Worm (Caenorhabditis elegans) whole organism, L1 larva: ENCODE results near the gene ZK84.4.
A peak's percentile ranks its signal among the peaks of the same experiment; 100 is the strongest.

Experiments
- C34B4.2 ChIP-seq: sonication (generic microtip); optimal IDR thresholded peaks from 2 replicates; lab custom pipeline; 2017; ENCODE audit warnings: mild to moderate bottlenecking, missing genetic modification characterization, missing compliant biosample characterization
- Y116A8C.19 ChIP-seq: sonication (generic microtip); optimal IDR thresholded peaks from 2 replicates; lab custom pipeline; 2016; ENCODE audit warnings: missing compliant biosample characterization, missing genetic modification characterization, borderline replicate concordance
- aly-2 ChIP-seq: fragments of 150-350 bp; optimal IDR thresholded peaks from 2 replicates; lab custom pipeline; 2014; ENCODE audit warnings: missing biosample characterization, missing genetic modification characterization
- blmp-1 ChIP-seq: fragments of 150-350 bp; optimal IDR thresholded peaks from 2 replicates; lab custom pipeline; 2014; ENCODE audit warnings: missing biosample characterization, missing genetic modification characterization
- ceh-8 ChIP-seq: fragments of 200-800 bp; sonication (Bioruptor generic); optimal IDR thresholded peaks from 2 replicates; lab custom pipeline; 2018; ENCODE audit warnings: mild to moderate bottlenecking, missing genetic modification characterization, moderate library complexity, missing compliant biosample characterization
- ceh-88 ChIP-seq: fragments of 200-800 bp; sonication (Bioruptor generic); IDR thresholded peaks from 2 replicates; pipeline ENCODE4 v1.3.6; 2022; ENCODE audit warnings: missing genetic modification characterization, missing compliant biosample characterization
- ceh-90 ChIP-seq: sonication (generic microtip); optimal IDR thresholded peaks from 2 replicates; lab custom pipeline; 2016; ENCODE audit warnings: missing genetic modification characterization, missing compliant biosample characterization
- ces-1 ChIP-seq: fragments of 150-350 bp; optimal IDR thresholded peaks from 2 replicates; lab custom pipeline; 2014; ENCODE audit warnings: missing biosample characterization, missing genetic modification reagents, missing genetic modification characterization
- dpl-1 ChIP-seq, 3 experiments: fragments of 150-350 bp in 2 of 3; sonication (generic microtip) in 1 of 3; optimal IDR thresholded peaks; 2 replicates each; lab custom pipeline; 2014 to 2017; ENCODE audit warnings: missing biosample characterization in 3 of 3, missing genetic modification characterization in 3 of 3, missing genetic modification reagents in 3 of 3
- dsc-1 ChIP-seq: sonication (generic microtip); optimal IDR thresholded peaks from 2 replicates; lab custom pipeline; 2016; ENCODE audit warnings: mild to moderate bottlenecking, missing genetic modification characterization, missing compliant biosample characterization
- efl-1 ChIP-seq, 4 experiments: fragments of 150-350 bp; optimal IDR thresholded peaks in 3 of 4; peaks in 1 of 4; 1 replicate in 1 of 4; 2 replicates in 3 of 4; lab custom pipeline; 2014; ENCODE audit warnings: missing biosample characterization in 2 of 4, missing genetic modification characterization in 2 of 4, missing genetic modification reagents in 2 of 4
- efl-3 ChIP-seq: fragments of 200-800 bp; sonication (Bioruptor generic); optimal IDR thresholded peaks from 2 replicates; lab custom pipeline; 2018; ENCODE audit warnings: mild to moderate bottlenecking, missing genetic modification characterization, missing compliant biosample characterization
- egl-27 ChIP-seq, 2 experiments: fragments of 150-350 bp in 1 of 2; sonication (generic microtip); optimal IDR thresholded peaks; 3 replicates each; lab custom pipeline; 2017 to 2018; ENCODE audit warnings: missing biosample characterization in 2 of 2, missing genetic modification characterization in 2 of 2, missing genetic modification reagents in 2 of 2
- elt-2 ChIP-seq: sonication (generic microtip); optimal IDR thresholded peaks from 2 replicates; lab custom pipeline; 2016; ENCODE audit warnings: missing genetic modification characterization, mild to moderate bottlenecking, inconsistent platforms, missing compliant biosample characterization, missing genetic modification reagents
- elt-3 ChIP-seq, 6 experiments: fragments of 150-350 bp in 1 of 6; sonication (generic microtip); optimal IDR thresholded peaks; 2 replicates each; lab custom pipeline; 2017 to 2018; ENCODE audit warnings: missing biosample characterization in 6 of 6, missing genetic modification characterization in 6 of 6, inconsistent platforms in 1 of 6
- fkh-10 ChIP-seq: sonication (generic microtip); optimal IDR thresholded peaks from 2 replicates; lab custom pipeline; 2017; ENCODE audit warnings: missing biosample characterization, missing genetic modification reagents, missing genetic modification characterization
- fkh-4 ChIP-seq: sonication (generic microtip); optimal IDR thresholded peaks from 2 replicates; lab custom pipeline; 2016; ENCODE audit warnings: missing compliant biosample characterization, missing genetic modification characterization, borderline replicate concordance
- fkh-8 ChIP-seq: sonication (generic microtip); optimal IDR thresholded peaks from 2 replicates; lab custom pipeline; 2016; ENCODE audit warnings: mild to moderate bottlenecking, missing genetic modification characterization, missing compliant biosample characterization
- grh-1 ChIP-seq: fragments of 200-800 bp; sonication (Bioruptor generic); IDR thresholded peaks from 2 replicates; pipeline ENCODE4 v1.3.6; 2022; ENCODE audit warnings: missing genetic modification reagents, missing genetic modification characterization, missing compliant biosample characterization
- isw-1 ChIP-seq: fragments of 200-800 bp; sonication (Bioruptor generic); IDR thresholded peaks from 2 replicates; pipeline ENCODE4 v1.3.6; 2022; ENCODE audit warnings: missing genetic modification characterization, missing compliant biosample characterization
- lin-14 ChIP-seq: fragments of 200-800 bp; sonication (Bioruptor generic); optimal IDR thresholded peaks from 2 replicates; lab custom pipeline; 2018; ENCODE audit warnings: mild to moderate bottlenecking, missing genetic modification characterization, moderate library complexity, missing compliant biosample characterization
- lsy-2 ChIP-seq, 2 experiments: fragments of 150-350 bp; optimal IDR thresholded peaks; 2 replicates each; lab custom pipeline; 2014; ENCODE audit warnings: missing biosample characterization in 2 of 2, missing genetic modification characterization in 2 of 2
- mdl-1 ChIP-seq, 2 experiments: fragments of 150-350 bp; optimal IDR thresholded peaks; 2 replicates each; lab custom pipeline; 2014 to 2017; ENCODE audit warnings: missing biosample characterization in 2 of 2, missing genetic modification characterization in 2 of 2, inconsistent platforms in 1 of 2
- mef-2 ChIP-seq: fragments of 150-350 bp; optimal IDR thresholded peaks from 2 replicates; lab custom pipeline; 2014; ENCODE audit warnings: missing biosample characterization, missing genetic modification characterization
- mep-1 ChIP-seq: fragments of 150-350 bp; optimal IDR thresholded peaks from 2 replicates; lab custom pipeline; 2014; ENCODE audit warnings: missing biosample characterization, missing genetic modification characterization
- nhr-20 ChIP-seq: sonication (generic microtip); optimal IDR thresholded peaks from 2 replicates; lab custom pipeline; 2016; ENCODE audit warnings: mild to moderate bottlenecking, missing genetic modification characterization, missing compliant biosample characterization
- nhr-237 ChIP-seq: fragments of 150-350 bp; optimal IDR thresholded peaks from 2 replicates; lab custom pipeline; 2014; ENCODE audit warnings: missing biosample characterization, missing genetic modification characterization
- nhr-47 ChIP-seq: sonication (generic microtip); optimal IDR thresholded peaks from 2 replicates; lab custom pipeline; 2016; ENCODE audit warnings: mild to moderate bottlenecking, missing genetic modification characterization, moderate library complexity, missing compliant biosample characterization
- nhr-71 ChIP-seq: sonication (generic microtip); optimal IDR thresholded peaks from 2 replicates; lab custom pipeline; 2016; ENCODE audit warnings: mild to moderate bottlenecking, missing genetic modification characterization, moderate library complexity, missing compliant biosample characterization
- nhr-77 ChIP-seq: fragments of 150-350 bp; optimal IDR thresholded peaks from 2 replicates; lab custom pipeline; 2014; ENCODE audit warnings: missing biosample characterization, missing genetic modification characterization
- nhr-85 ChIP-seq: sonication (generic microtip); peaks from one replicate; lab custom pipeline; 2016; ENCODE audit warnings: missing genetic modification characterization, inconsistent platforms, missing compliant biosample characterization
- pax-3 ChIP-seq: fragments of 200-800 bp; sonication (Bioruptor generic); optimal IDR thresholded peaks from 2 replicates; lab custom pipeline; 2018; ENCODE audit warnings: mild to moderate bottlenecking, missing genetic modification characterization, moderate library complexity, missing compliant biosample characterization
- pqm-1 ChIP-seq: sonication (generic microtip); optimal IDR thresholded peaks from 3 replicates; lab custom pipeline; 2017; ENCODE audit warnings: missing biosample characterization, missing genetic modification characterization
- rnt-1 ChIP-seq: sonication (generic microtip); optimal IDR thresholded peaks from 2 replicates; lab custom pipeline; 2016; ENCODE audit warnings: mild to moderate bottlenecking, missing genetic modification characterization, moderate library complexity, missing compliant biosample characterization
- skn-1 ChIP-seq: fragments of 150-350 bp; optimal IDR thresholded peaks from 2 replicates; lab custom pipeline; 2014; ENCODE audit warnings: missing biosample characterization, missing genetic modification characterization
- snu-23 ChIP-seq: sonication (generic microtip); optimal IDR thresholded peaks from 2 replicates; lab custom pipeline; 2016; ENCODE audit warnings: missing genetic modification characterization, missing compliant biosample characterization
- sox-4 ChIP-seq: sonication (generic microtip); optimal IDR thresholded peaks from 2 replicates; lab custom pipeline; 2016; ENCODE audit warnings: missing genetic modification characterization, missing compliant biosample characterization
- sup-37 ChIP-seq: fragments of 200-800 bp; sonication (Bioruptor generic); optimal IDR thresholded peaks from 2 replicates; lab custom pipeline; 2018; ENCODE audit warnings: mild to moderate bottlenecking, missing genetic modification characterization, missing compliant biosample characterization
- swsn-7 ChIP-seq: sonication (generic microtip); optimal IDR thresholded peaks from 2 replicates; lab custom pipeline; 2016; ENCODE audit warnings: missing genetic modification characterization, missing compliant biosample characterization
- tbx-2 ChIP-seq: sonication (generic microtip); optimal IDR thresholded peaks from 2 replicates; lab custom pipeline; 2016; ENCODE audit warnings: missing genetic modification characterization, missing compliant biosample characterization
- unc-30 ChIP-seq: sonication (generic microtip); optimal IDR thresholded peaks from 2 replicates; lab custom pipeline; 2017; ENCODE audit warnings: missing biosample characterization, missing genetic modification characterization
- xbp-1 ChIP-seq: sonication (generic microtip); optimal IDR thresholded peaks from 2 replicates; lab custom pipeline; 2016; ENCODE audit warnings: missing genetic modification characterization, missing compliant biosample characterization
- ztf-11 ChIP-seq, 2 experiments: sonication (generic microtip); optimal IDR thresholded peaks; 2 replicates each; lab custom pipeline; 2016 to 2017; ENCODE audit warnings: missing genetic modification characterization in 2 of 2, missing biosample characterization in 1 of 2, missing compliant biosample characterization in 1 of 2

Gene ZK84.4

ce11 chrII:6046023-6046631 is 37.3 kb upstream of the ZK84.4 start:
- peak; percentile 65 for TF ChIP-seq nhr-85 (tag; lab: Kevin White, UChicago)
- TF ChIP-seq tbx-2 (tag; lab: Kevin White, UChicago) = peak; percentile 11
- peak; percentile 40 for TF ChIP-seq nhr-71
- TF ChIP-seq dpl-1 (GFP tag; optimal IDR thresholded peaks at IDR 0.05; lab: Kevin White, UChicago) = peak in 1 of 3 experiments; percentile 28
- TF ChIP-seq swsn-7 = no peak
- TF ChIP-seq nhr-20 (tag; lab: Kevin White, UChicago) = peak; percentile 22
- TF ChIP-seq blmp-1 = peak; percentile 93
- TF ChIP-seq lin-14 = peak; percentile 67
- no peak for TF ChIP-seq isw-1 (GFP tag; lab: Robert Waterston, UW)
- peak in 1 of 6 experiments; percentile 48 for TF ChIP-seq elt-3 (tag; optimal IDR thresholded peaks at IDR 0.05; lab: Kevin White, UChicago)
- no peak for TF ChIP-seq grh-1 (GFP tag; lab: Robert Waterston, UW)
- peak; percentile 13 for TF ChIP-seq nhr-77 (tag; lab: Kevin White, UChicago)
- TF ChIP-seq nhr-47 (tag; lab: Kevin White, UChicago) = peak; percentile 33
- no peak for TF ChIP-seq dsc-1 (tag; lab: Kevin White, UChicago)
- peak; percentile 27 for TF ChIP-seq rnt-1
- peak; percentile 43 for TF ChIP-seq snu-23 (GFP tag; lab: Kevin White, UChicago)
- TF ChIP-seq fkh-4 (tag; lab: Kevin White, UChicago) = no peak
- TF ChIP-seq mep-1 (tag; lab: Kevin White, UChicago) = peak; percentile 52
- peak; percentile 30 to 33 for TF ChIP-seq efl-1 (optimal IDR thresholded peaks at IDR 0.05; lab: Kevin White, UChicago)
- peak; percentile 17 to 94 for TF ChIP-seq efl-1 (GFP tag; optimal IDR thresholded peaks at IDR 0.05 in 1 of 2; lab: Kevin White, UChicago)
- peak in 1 of 2 experiments; percentile 45 for TF ChIP-seq lsy-2 (tag; optimal IDR thresholded peaks at IDR 0.05; lab: Kevin White, UChicago)

- TF ChIP-seq dpl-1 (GFP tag; optimal IDR thresholded peaks at IDR 0.05; lab: Kevin White, UChicago) (no peak), pqm-1 (tag; lab: Kevin White, UChicago) (no peak), ces-1 (GFP tag; lab: Kevin White, UChicago) (no peak), unc-30 (tag; lab: Kevin White, UChicago) (no peak), efl-1 (optimal IDR thresholded peaks at IDR 0.05; lab: Kevin White, UChicago) (no peak), efl-1 (GFP tag; optimal IDR thresholded peaks at IDR 0.05 in 1 of 2; lab: Kevin White, UChicago) (no peak), aly-2 (no peak), fkh-4 (tag; lab: Kevin White, UChicago) (no peak), Y116A8C.19 (tag; lab: Kevin White, UChicago) (no peak), xbp-1 (tag; lab: Kevin White, UChicago) (no peak), nhr-71 (no peak), ceh-8 (GFP tag; lab: Kevin White, UChicago) (no peak), elt-2 (tag; lab: Kevin White, UChicago) (no peak), lin-14 (no peak), fkh-8 (tag; lab: Kevin White, UChicago) (no peak), pax-3 (tag; lab: Kevin White, UChicago) (no peak), mef-2 (tag; lab: Kevin White, UChicago) (no peak), egl-27 (tag; optimal IDR thresholded peaks at IDR 0.05; lab: Kevin White, UChicago) (no peak), nhr-237 (tag; lab: Kevin White, UChicago) (no peak), sup-37 (GFP tag; lab: Kevin White, UChicago) (no peak), ztf-11 (tag; optimal IDR thresholded peaks at IDR 0.05; lab: Kevin White, UChicago) (no peak)
Measured at ce11 chrII:6045048-6045447, 36.3 kb upstream of the ZK84.4 start, which contains the start of gene R12C12.5. TSS of gene R12C12.5 (minus strand) at chrII:6045148.

ce11 chrII:6043166-6043565 is 34.4 kb upstream of the ZK84.4 start, which contains the start of gene R12C12.10:
TSS of gene R12C12.10 (minus strand) at chrII:6043266.
- TF ChIP-seq ceh-90 (no peak), fkh-4 (tag; lab: Kevin White, UChicago) (no peak), lin-14 (no peak), mdl-1 (tag; optimal IDR thresholded peaks at IDR 0.05; lab: Kevin White, UChicago) (no peak), ceh-88 (GFP tag; lab: Robert Waterston, UW) (no peak), ztf-11 (tag; optimal IDR thresholded peaks at IDR 0.05; lab: Kevin White, UChicago) (no peak), fkh-10 (no peak), C34B4.2 (tag; lab: Kevin White, UChicago) (no peak), sup-37 (GFP tag; lab: Kevin White, UChicago) (no peak), snu-23 (GFP tag; lab: Kevin White, UChicago) (no peak), swsn-7 (no peak), sox-4 (tag; lab: Kevin White, UChicago) (no peak), ceh-8 (GFP tag; lab: Kevin White, UChicago) (no peak), nhr-77 (tag; lab: Kevin White, UChicago) (no peak), elt-2 (tag; lab: Kevin White, UChicago) (no peak), skn-1 (tag; lab: Kevin White, UChicago) (no peak), efl-3 (GFP tag; lab: Kevin White, UChicago) (no peak)
- TF ChIP-seq, all 84 proteins: peak for 0
